Worm (Caenorhabditis elegans): ENCODE measurements around the gene C10A4.2.

The C10A4.2 gene

ce11 chrX:7400788-7401187 lies 9.2 kb upstream of the C10A4.2 start, which contains the start of gene C10A4.4:
Gene C10A4.4, plus strand, starts transcription at chrX:7401088.
- TF ChIP-seq ref-1 (GFP tag; conservative IDR thresholded peaks at IDR 0.05) (no peak), tab-1 (GFP tag; IDR thresholded peaks at IDR 0.05) (no peak), ztf-29 (GFP tag; IDR thresholded peaks at IDR 0.05) (no peak), klf-2 (GFP tag; conservative IDR thresholded peaks at IDR 0.05) (no peak), flt-1 (GFP tag; IDR thresholded peaks at IDR 0.05) (no peak), T22C8.4 (GFP tag; IDR thresholded peaks at IDR 0.05) (no peak), med-1 (GFP tag; optimal IDR thresholded peaks at IDR 0.05; ENCODE audit: insufficient read depth) (no peak), ztf-23 (GFP tag; IDR thresholded peaks at IDR 0.05) (no peak), cog-1 (tag; optimal IDR thresholded peaks at IDR 0.05) (no peak)

ce11 chrX:7404551-7404950 lies 5.5 kb upstream of the C10A4.2 start:
- no peak for TF ChIP-seq tab-1 (GFP tag; IDR thresholded peaks at IDR 0.05)
- TF ChIP-seq ref-1 (GFP tag; conservative IDR thresholded peaks at IDR 0.05): no peak
- TF ChIP-seq klf-2 (GFP tag; conservative IDR thresholded peaks at IDR 0.05): no peak
- TF ChIP-seq med-1 (GFP tag; optimal IDR thresholded peaks at IDR 0.05; ENCODE audit: insufficient read depth): no peak
- TF ChIP-seq T22C8.4 (GFP tag; IDR thresholded peaks at IDR 0.05): no peak
- TF ChIP-seq ztf-23 (GFP tag; IDR thresholded peaks at IDR 0.05): no peak
- no peak for TF ChIP-seq cog-1 (tag; optimal IDR thresholded peaks at IDR 0.05)
- no peak for TF ChIP-seq flt-1 (GFP tag; IDR thresholded peaks at IDR 0.05)
- no peak for TF ChIP-seq ztf-29 (GFP tag; IDR thresholded peaks at IDR 0.05)

ce11 chrX:7405393-7405792 lies 4.6 kb upstream of the C10A4.2 start, which contains the start of gene C10A4.3:
Gene C10A4.3, plus strand, starts transcription at chrX:7405693.
- TF ChIP-seq T22C8.4 (GFP tag; IDR thresholded peaks at IDR 0.05) (no peak), ref-1 (GFP tag; conservative IDR thresholded peaks at IDR 0.05) (no peak), med-1 (GFP tag; optimal IDR thresholded peaks at IDR 0.05; ENCODE audit: insufficient read depth) (no peak), klf-2 (GFP tag; conservative IDR thresholded peaks at IDR 0.05) (no peak), cog-1 (tag; optimal IDR thresholded peaks at IDR 0.05) (no peak), flt-1 (GFP tag; IDR thresholded peaks at IDR 0.05) (no peak), ztf-29 (GFP tag; IDR thresholded peaks at IDR 0.05) (no peak), tab-1 (GFP tag; IDR thresholded peaks at IDR 0.05) (no peak), ztf-23 (GFP tag; IDR thresholded peaks at IDR 0.05) (no peak)

- TF ChIP-seq ztf-29 (GFP tag; IDR thresholded peaks at IDR 0.05) (no peak), ref-1 (GFP tag; conservative IDR thresholded peaks at IDR 0.05) (no peak), cog-1 (tag; optimal IDR thresholded peaks at IDR 0.05) (no peak), flt-1 (GFP tag; IDR thresholded peaks at IDR 0.05) (no peak), T22C8.4 (GFP tag; IDR thresholded peaks at IDR 0.05) (no peak), tab-1 (GFP tag; IDR thresholded peaks at IDR 0.05) (no peak), med-1 (GFP tag; optimal IDR thresholded peaks at IDR 0.05; ENCODE audit: insufficient read depth) (no peak), ztf-23 (GFP tag; IDR thresholded peaks at IDR 0.05) (no peak), klf-2 (GFP tag; conservative IDR thresholded peaks at IDR 0.05) (no peak)
These were observed 2.3 kb upstream of the C10A4.2 start for ce11 chrX:7407749-7408148.

ce11 chrX:7409030-7409429 lies 1.0 kb upstream of the C10A4.2 start:
- TF ChIP-seq tab-1 (GFP tag; IDR thresholded peaks at IDR 0.05) (no peak), ref-1 (GFP tag; conservative IDR thresholded peaks at IDR 0.05) (no peak), T22C8.4 (GFP tag; IDR thresholded peaks at IDR 0.05) (no peak)

ce11 chrX:7415420-7415819 lies 5.4 kb downstream of the C10A4.2 start, which contains the start of gene C10A4.7:
Gene C10A4.7, minus strand, starts transcription at chrX:7415520.
- TF ChIP-seq T22C8.4 (GFP tag; IDR thresholded peaks at IDR 0.05) (no peak), ref-1 (GFP tag; conservative IDR thresholded peaks at IDR 0.05) (no peak), klf-2 (GFP tag; conservative IDR thresholded peaks at IDR 0.05) (no peak), cog-1 (tag; optimal IDR thresholded peaks at IDR 0.05) (no peak), flt-1 (GFP tag; IDR thresholded peaks at IDR 0.05) (no peak), med-1 (GFP tag; optimal IDR thresholded peaks at IDR 0.05; ENCODE audit: insufficient read depth) (no peak), ztf-23 (GFP tag; IDR thresholded peaks at IDR 0.05) (no peak), tab-1 (GFP tag; IDR thresholded peaks at IDR 0.05) (no peak), ztf-29 (GFP tag; IDR thresholded peaks at IDR 0.05) (no peak)

ce11 chrX:7416082-7416481 lies 6.0 kb downstream of the C10A4.2 start, which contains the start of gene C10A4.1:
Gene C10A4.1, plus strand, starts transcription at chrX:7416382.
- TF ChIP-seq flt-1 (GFP tag; IDR thresholded peaks at IDR 0.05) (no peak), ref-1 (GFP tag; conservative IDR thresholded peaks at IDR 0.05) (no peak), tab-1 (GFP tag; IDR thresholded peaks at IDR 0.05) (no peak), T22C8.4 (GFP tag; IDR thresholded peaks at IDR 0.05) (no peak)

- no peak for TF ChIP-seq ref-1 (GFP tag; conservative IDR thresholded peaks at IDR 0.05)
- TF ChIP-seq med-1 (GFP tag; optimal IDR thresholded peaks at IDR 0.05; ENCODE audit: insufficient read depth): no peak
- no peak for TF ChIP-seq flt-1 (GFP tag; IDR thresholded peaks at IDR 0.05)
- TF ChIP-seq ztf-29 (GFP tag; IDR thresholded peaks at IDR 0.05): no peak
- TF ChIP-seq T22C8.4 (GFP tag; IDR thresholded peaks at IDR 0.05): no peak
- TF ChIP-seq klf-2 (GFP tag; conservative IDR thresholded peaks at IDR 0.05): no peak
- TF ChIP-seq tab-1 (GFP tag; IDR thresholded peaks at IDR 0.05): no peak
- TF ChIP-seq cog-1 (tag; optimal IDR thresholded peaks at IDR 0.05): no peak
- no peak for TF ChIP-seq ztf-23 (GFP tag; IDR thresholded peaks at IDR 0.05)
These were observed 10.5 kb downstream of the C10A4.2 start, which contains the start of gene C10A4.9 for ce11 chrX:7420571-7420970. Gene C10A4.9, plus strand, starts transcription at chrX:7420871.

ce11 chrX:7424813-7425212 lies 14.8 kb downstream of the C10A4.2 start, which contains the start of gene mnm-2:
Gene mnm-2, minus strand, starts transcription at chrX:7424913.
- TF ChIP-seq cog-1 (tag; optimal IDR thresholded peaks at IDR 0.05) (no peak), ref-1 (GFP tag; conservative IDR thresholded peaks at IDR 0.05) (no peak), flt-1 (GFP tag; IDR thresholded peaks at IDR 0.05) (no peak), T22C8.4 (GFP tag; IDR thresholded peaks at IDR 0.05) (no peak), ztf-29 (GFP tag; IDR thresholded peaks at IDR 0.05) (no peak), tab-1 (GFP tag; IDR thresholded peaks at IDR 0.05) (no peak), med-1 (GFP tag; optimal IDR thresholded peaks at IDR 0.05; ENCODE audit: insufficient read depth) (no peak), ztf-23 (GFP tag; IDR thresholded peaks at IDR 0.05) (no peak), klf-2 (GFP tag; conservative IDR thresholded peaks at IDR 0.05) (no peak)

ce11 chrX:7430483-7430882 lies 20.4 kb downstream of the C10A4.2 start:
- TF ChIP-seq ref-1 (GFP tag; conservative IDR thresholded peaks at IDR 0.05): no peak
- TF ChIP-seq T22C8.4 (GFP tag; IDR thresholded peaks at IDR 0.05): no peak
- TF ChIP-seq tab-1 (GFP tag; IDR thresholded peaks at IDR 0.05): no peak
- TF ChIP-seq flt-1 (GFP tag; IDR thresholded peaks at IDR 0.05): no peak
- TF ChIP-seq med-1 (GFP tag; optimal IDR thresholded peaks at IDR 0.05; ENCODE audit: insufficient read depth): no peak
- TF ChIP-seq ztf-23 (GFP tag; IDR thresholded peaks at IDR 0.05): no peak
- TF ChIP-seq cog-1 (tag; optimal IDR thresholded peaks at IDR 0.05): no peak
- TF ChIP-seq klf-2 (GFP tag; conservative IDR thresholded peaks at IDR 0.05): no peak
- TF ChIP-seq ztf-29 (GFP tag; IDR thresholded peaks at IDR 0.05): no peak
